Fruit fly (Drosophila melanogaster) whole organism, embryonic: ENCODE data around the gene mrva.

Experiments used
- Atf-2 ChIP-seq: fragments of 200-800 bp; sonication (Bioruptor generic); optimal IDR thresholded peaks from 2 replicates; lab custom pipeline; 2016; ENCODE audit warnings: missing biosample characterization, missing genetic modification characterization
- Atf6 ChIP-seq: fragments of 200-800 bp; sonication (Bioruptor generic); IDR thresholded peaks from 2 replicates; pipeline ENCODE4 v1.3.6; 2022; ENCODE audit warnings: missing biosample characterization, missing genetic modification characterization
- CG10147 ChIP-seq: fragments of 200-800 bp; sonication (Bioruptor generic); optimal IDR thresholded peaks from 2 replicates; lab custom pipeline; 2019; ENCODE audit warnings: missing biosample characterization, mild to moderate bottlenecking, missing genetic modification characterization, moderate library complexity
- CG1024 ChIP-seq: fragments of 200-800 bp; sonication (Bioruptor generic); IDR thresholded peaks from 2 replicates; pipeline ENCODE4 v1.3.6; 2022; ENCODE audit warnings: missing biosample characterization, missing genetic modification characterization
- CG10267 ChIP-seq: fragments of 200-800 bp; sonication (Bioruptor generic); optimal IDR thresholded peaks from 2 replicates; lab custom pipeline; 2018; ENCODE audit warnings: missing biosample characterization, mild to moderate bottlenecking, missing genetic modification characterization, moderate library complexity
- CG10959 ChIP-seq: fragments of 200-800 bp; sonication (Bioruptor generic); IDR thresholded peaks from 2 replicates; pipeline ENCODE4 v1.3.6; 2022; ENCODE audit warnings: missing biosample characterization, missing genetic modification characterization
- CG11093 ChIP-seq: fragments of 200-800 bp; sonication (Bioruptor generic); IDR thresholded peaks from 3 replicates; pipeline ENCODE4 v1.3.6; 2022; ENCODE audit warnings: missing biosample characterization, missing genetic modification characterization
- CG11723 ChIP-seq: fragments of 200-800 bp; sonication (Bioruptor generic); optimal IDR thresholded peaks from 2 replicates; lab custom pipeline; 2017; ENCODE audit warnings: missing biosample characterization, mild to moderate bottlenecking, missing genetic modification characterization
- CG13894 ChIP-seq: fragments of 200-800 bp; sonication (Bioruptor generic); optimal IDR thresholded peaks from 3 replicates; lab custom pipeline; 2018; ENCODE audit warnings: missing biosample characterization, mild to moderate bottlenecking, missing genetic modification characterization, moderate library complexity
- CG14050 ChIP-seq: fragments of 200-800 bp; sonication (Bioruptor generic); IDR thresholded peaks from 3 replicates; pipeline ENCODE4 v1.3.6; 2022; ENCODE audit warnings: missing biosample characterization, missing genetic modification characterization
- CG15269 ChIP-seq: fragments of 200-800 bp; sonication (Bioruptor generic); optimal IDR thresholded peaks from 2 replicates; lab custom pipeline; 2018; ENCODE audit warnings: missing biosample characterization, mild to moderate bottlenecking, missing genetic modification characterization, moderate library complexity
- CG15479 ChIP-seq: fragments of 200-800 bp; sonication (Bioruptor generic); optimal IDR thresholded peaks from 3 replicates; lab custom pipeline; 2019; ENCODE audit warnings: missing biosample characterization, mild to moderate bottlenecking, missing genetic modification characterization, moderate library complexity
- CG15601 ChIP-seq: fragments of 200-800 bp; sonication (Bioruptor generic); optimal IDR thresholded peaks from 3 replicates; lab custom pipeline; 2019; ENCODE audit warnings: missing biosample characterization, mild to moderate bottlenecking, missing genetic modification characterization, moderate library complexity
- CG17186 ChIP-seq: fragments of 200-800 bp; sonication (Bioruptor generic); optimal IDR thresholded peaks from 3 replicates; lab custom pipeline; 2017; ENCODE audit warnings: missing biosample characterization, missing genetic modification reagents, missing genetic modification characterization
- CG17612 ChIP-seq: fragments of 200-800 bp; sonication (Bioruptor generic); IDR thresholded peaks from 2 replicates; pipeline ENCODE4 v1.3.6; 2022; ENCODE audit warnings: missing biosample characterization, missing genetic modification characterization
- CG18262 ChIP-seq: fragments of 200-800 bp; optimal IDR thresholded peaks from 3 replicates; lab custom pipeline; 2019; ENCODE audit warnings: missing biosample characterization, mild to moderate bottlenecking, missing genetic modification characterization, moderate library complexity
- CG18764 ChIP-seq: fragments of 200-800 bp; sonication (Bioruptor generic); optimal IDR thresholded peaks from 3 replicates; lab custom pipeline; 2016; ENCODE audit warnings: missing biosample characterization, missing genetic modification characterization
- CG6175 ChIP-seq: fragments of 200-800 bp; sonication (Bioruptor generic); IDR thresholded peaks from 3 replicates; pipeline ENCODE4 v1.3.6; 2022; ENCODE audit warnings: missing biosample characterization, missing genetic modification characterization
- CG6683 ChIP-seq: fragments of 200-800 bp; sonication (Bioruptor generic); optimal IDR thresholded peaks from 2 replicates; lab custom pipeline; 2017; ENCODE audit warnings: missing biosample characterization, mild to moderate bottlenecking, missing genetic modification characterization, missing genetic modification reagents
- CG6689 ChIP-seq: fragments of 200-800 bp; sonication (Bioruptor generic); IDR thresholded peaks from 2 replicates; pipeline ENCODE4 v1.3.6; 2022; ENCODE audit warnings: missing biosample characterization, missing genetic modification characterization
- CG7556 ChIP-seq: fragments of 200-800 bp; sonication (Bioruptor generic); optimal IDR thresholded peaks from 2 replicates; lab custom pipeline; 2017; ENCODE audit warnings: missing biosample characterization, mild to moderate bottlenecking, missing genetic modification characterization
- CG7786 ChIP-seq: fragments of 200-800 bp; sonication (Bioruptor generic); optimal IDR thresholded peaks from 2 replicates; lab custom pipeline; 2016; ENCODE audit warnings: missing biosample characterization, missing genetic modification characterization
- CG8765 ChIP-seq: fragments of 200-800 bp; sonication (Bioruptor generic); IDR thresholded peaks from 2 replicates; pipeline ENCODE4 v1.3.6; 2022; ENCODE audit warnings: missing biosample characterization, missing genetic modification characterization
- CkIIα-i1 ChIP-seq: fragments of 200-800 bp; sonication (Bioruptor generic); IDR thresholded peaks from 2 replicates; pipeline ENCODE4 v1.3.6; 2022; ENCODE audit warnings: missing biosample characterization, missing genetic modification characterization
- Drgx ChIP-seq: fragments of 200-800 bp; sonication (Bioruptor generic); IDR thresholded peaks from 2 replicates; pipeline ENCODE4 v1.3.6; 2022; ENCODE audit warnings: missing biosample characterization, missing genetic modification characterization
- Eip74EF ChIP-seq, 2 experiments: fragments of 200-800 bp in 1 of 2; fragments of >200 bp in 1 of 2; sonication (Bioruptor generic) in 1 of 2; optimal IDR thresholded peaks; 2 replicates each; lab custom pipeline; 2017 to 2019; ENCODE audit warnings: missing biosample characterization in 2 of 2, missing genetic modification characterization in 2 of 2, mild to moderate bottlenecking in 1 of 2, moderate library complexity in 1 of 2
- Fer1 ChIP-seq: fragments of 200-800 bp; sonication (Bioruptor generic); optimal IDR thresholded peaks from 2 replicates; lab custom pipeline; 2017; ENCODE audit warnings: missing biosample characterization, mild to moderate bottlenecking, missing genetic modification characterization
- Hand ChIP-seq: fragments of 200-800 bp; sonication (Bioruptor generic); optimal IDR thresholded peaks from 2 replicates; lab custom pipeline; 2017; ENCODE audit warnings: mild to moderate bottlenecking, missing biosample characterization, missing genetic modification reagents, missing genetic modification characterization
- Hmr ChIP-seq: fragments of 200-800 bp; sonication (Bioruptor generic); optimal IDR thresholded peaks from 3 replicates; lab custom pipeline; 2017; ENCODE audit warnings: mild to moderate bottlenecking, missing biosample characterization, missing genetic modification reagents, missing genetic modification characterization
- MTF-1 ChIP-seq: fragments of 200-800 bp; sonication (Bioruptor generic); optimal IDR thresholded peaks from 2 replicates; lab custom pipeline; 2018; ENCODE audit warnings: missing biosample characterization, mild to moderate bottlenecking, missing genetic modification characterization, borderline replicate concordance
- Mes4 ChIP-seq: fragments of 200-800 bp; sonication (Bioruptor generic); optimal IDR thresholded peaks from 2 replicates; lab custom pipeline; 2016; ENCODE audit warnings: missing biosample characterization, missing genetic modification characterization
- Nf-YC ChIP-seq: fragments of 200-800 bp; optimal IDR thresholded peaks from 3 replicates; lab custom pipeline; 2019; ENCODE audit warnings: missing biosample characterization, mild to moderate bottlenecking, missing genetic modification characterization, moderate library complexity
- ash1 ChIP-seq: fragments of 200-800 bp; sonication (Bioruptor generic); optimal IDR thresholded peaks from 2 replicates; lab custom pipeline; 2018; ENCODE audit warnings: missing biosample characterization, mild to moderate bottlenecking, missing genetic modification characterization
- br ChIP-seq: fragments of >200 bp; optimal IDR thresholded peaks from 2 replicates; lab custom pipeline; 2017
- btn ChIP-seq: fragments of 200-800 bp; sonication (Bioruptor generic); optimal IDR thresholded peaks from 2 replicates; lab custom pipeline; 2016; ENCODE audit warnings: missing biosample characterization, missing genetic modification characterization
- chinmo ChIP-seq: fragments of 200-800 bp; sonication (Bioruptor generic); IDR thresholded peaks from 4 replicates; pipeline ENCODE4 v1.3.6; 2022; ENCODE audit warnings: missing biosample characterization, missing genetic modification characterization; ENCODE audit not compliant: partially characterized antibody
- gsb-n ChIP-seq: fragments of 200-800 bp; sonication (Bioruptor generic); optimal IDR thresholded peaks from 3 replicates; lab custom pipeline; 2018; ENCODE audit warnings: missing biosample characterization, mild to moderate bottlenecking, missing genetic modification characterization
- kni ChIP-seq: fragments of 200-800 bp; sonication (Bioruptor generic); optimal IDR thresholded peaks from 3 replicates; lab custom pipeline; 2017; ENCODE audit warnings: mild to moderate bottlenecking, missing biosample characterization, missing genetic modification reagents, missing genetic modification characterization
- lilli ChIP-seq: fragments of 200-800 bp; sonication (Bioruptor generic); optimal IDR thresholded peaks from 3 replicates; lab custom pipeline; 2016; ENCODE audit warnings: missing biosample characterization, missing genetic modification characterization
- lov ChIP-seq, 2 experiments: fragments of 200-800 bp in 1 of 2; fragments of >200 bp in 1 of 2; sonication (Bioruptor generic) in 1 of 2; IDR thresholded peaks in 1 of 2; optimal IDR thresholded peaks in 1 of 2; 2 replicates in 1 of 2; 3 replicates in 1 of 2; pipeline versions ENCODE4 v1.3.6 to Lab custom; 2017 to 2022; ENCODE audit warnings: missing biosample characterization in 1 of 2, missing genetic modification characterization in 1 of 2
- mam ChIP-seq: fragments of 200-800 bp; sonication (Bioruptor generic); optimal IDR thresholded peaks from 3 replicates; lab custom pipeline; 2016; ENCODE audit warnings: missing biosample characterization, missing genetic modification characterization
- pan ChIP-seq, 4 experiments: fragments of >200 bp in 3 of 4; fragments of 200-800 bp in 1 of 4; sonication (Bioruptor generic) in 1 of 4; optimal IDR thresholded peaks in 3 of 4; IDR thresholded peaks in 1 of 4; 2 replicates each; pipeline versions ENCODE4 v1.3.6 to Lab custom; 2017 to 2022; ENCODE audit warnings: missing biosample characterization in 2 of 4, missing genetic modification characterization in 2 of 4, mixed read lengths in 1 of 4
- peb ChIP-seq: fragments of 200-800 bp; sonication (Bioruptor generic); IDR thresholded peaks from 2 replicates; pipeline ENCODE4 v1.3.6; 2022; ENCODE audit warnings: missing biosample characterization, missing genetic modification characterization
- pfk ChIP-seq: fragments of 200-800 bp; sonication (Bioruptor generic); optimal IDR thresholded peaks from 2 replicates; lab custom pipeline; 2018; ENCODE audit warnings: missing biosample characterization, mild to moderate bottlenecking, missing genetic modification characterization, moderate library complexity
- pros ChIP-seq: fragments of 200-800 bp; sonication (Bioruptor generic); optimal IDR thresholded peaks from 3 replicates; lab custom pipeline; 2019; ENCODE audit warnings: missing biosample characterization, mild to moderate bottlenecking, missing genetic modification characterization, moderate library complexity
- tna ChIP-seq: fragments of 200-800 bp; sonication (Bioruptor generic); IDR thresholded peaks from 2 replicates; pipeline ENCODE4 v1.3.6; 2022; ENCODE audit warnings: missing biosample characterization, missing genetic modification characterization; ENCODE audit not compliant: partially characterized antibody
- unc-4 ChIP-seq: fragments of 200-800 bp; sonication (Bioruptor generic); IDR thresholded peaks from 2 replicates; pipeline ENCODE4 v1.3.6; 2022; ENCODE audit warnings: missing biosample characterization, missing genetic modification characterization; ENCODE audit not compliant: partially characterized antibody
- zen2 ChIP-seq: fragments of 200-800 bp; sonication (Bioruptor generic); IDR thresholded peaks from 3 replicates; pipeline ENCODE4 v1.3.6; 2022; ENCODE audit warnings: missing biosample characterization, missing genetic modification characterization; ENCODE audit not compliant: partially characterized antibody

Gene mrva

DNA sequence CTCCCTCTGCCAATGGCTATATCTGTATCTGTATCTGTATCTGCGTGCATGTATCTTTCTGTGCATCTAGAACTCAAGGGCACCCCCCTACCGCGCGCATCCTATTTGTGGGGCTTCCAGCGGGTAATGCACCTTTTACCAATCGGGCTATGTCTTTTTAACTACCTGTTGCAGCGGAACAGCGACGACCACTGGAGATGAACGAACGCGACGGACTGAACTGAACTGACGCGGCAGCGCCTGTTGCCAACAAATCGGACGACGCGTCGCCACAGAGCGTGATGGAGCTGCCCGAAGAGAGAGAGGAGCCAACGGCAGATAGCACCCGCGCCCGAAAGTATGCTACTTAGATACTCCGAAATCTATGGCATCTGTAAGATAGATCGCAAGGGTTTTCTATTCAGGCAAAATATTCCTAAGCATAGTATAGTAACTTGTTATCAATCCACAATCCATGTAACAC, 16.4 kb upstream of the mrva start, which contains the start of gene Cln7 (continued):
- no peak for TF ChIP-seq ash1 (GFP tag; lab: Kevin White, UChicago)
- peak; percentile 42; the same call in 1 of the 2 replicates for TF ChIP-seq Drgx (GFP tag; lab: Robert Waterston, UW)
- TF ChIP-seq CG11723 (GFP tag; lab: Kevin White, UChicago): no peak
- peak; percentile 62 for TF ChIP-seq Hand
- no peak for TF ChIP-seq Atf-2 (GFP tag; lab: Kevin White, UChicago)
- no peak for TF ChIP-seq CG11093 (GFP tag; lab: Robert Waterston, UW)
- peak; percentile 2 for TF ChIP-seq CG6683 (GFP tag; lab: Kevin White, UChicago)
- peak; percentile 72 for TF ChIP-seq Fer1 (GFP tag; lab: Kevin White, UChicago)
- TF ChIP-seq Eip74EF (GFP tag; optimal IDR thresholded peaks at IDR 0.05; lab: Kevin White, UChicago): peak in 1 of 2 experiments; percentile 29
- no peak for TF ChIP-seq CkIIα-i1 (GFP tag; lab: Robert Waterston, UW)
- no peak for TF ChIP-seq Mes4
- TF ChIP-seq chinmo (GFP tag; lab: Robert Waterston, UW): peak; percentile 87; the same call in 2 of the 4 replicates
- no peak for TF ChIP-seq CG14050
- TF ChIP-seq CG10147 (GFP tag; lab: Kevin White, UChicago): peak; percentile 42
- peak; percentile 29; the same call in 1 of the 3 replicates for TF ChIP-seq CG6175
- peak; percentile 39 for TF ChIP-seq CG18262
- TF ChIP-seq kni: peak; percentile 89
- TF ChIP-seq lov (optimal IDR thresholded peaks at IDR 0.05; lab: Kevin White, UChicago): no peak
- peak; percentile 53; the same call in 1 of the 3 replicates for TF ChIP-seq lov (GFP tag; IDR thresholded peaks at IDR 0.05; lab: Robert Waterston, UW)
- TF ChIP-seq CG10267 (tag; lab: Kevin White, UChicago): peak; percentile 39
- no peak for TF ChIP-seq CG10959 (GFP tag; lab: Robert Waterston, UW)
- peak; percentile 8 for TF ChIP-seq pfk (GFP tag; lab: Kevin White, UChicago)
- peak; percentile 44 for TF ChIP-seq unc-4
- peak; percentile 57; the same call in 1 of the 2 replicates for TF ChIP-seq tna
- peak; percentile 64 for TF ChIP-seq MTF-1 (GFP tag; lab: Kevin White, UChicago)
- TF ChIP-seq Hmr (GFP tag; lab: Kevin White, UChicago): peak; percentile 57
- no peak for TF ChIP-seq pan (optimal IDR thresholded peaks at IDR 0.05; lab: Kevin White, UChicago)
- TF ChIP-seq pan (GFP tag; optimal IDR thresholded peaks at IDR 0.05 in 1 of 2, IDR thresholded peaks at IDR 0.05 in 1 of 2): peak in 1 of 2 experiments; percentile 17
- TF ChIP-seq Nf-YC (tag; lab: Kevin White, UChicago): peak; percentile 70
- peak; percentile 22 for TF ChIP-seq CG15601 (tag; lab: Kevin White, UChicago)
- TF ChIP-seq mam (GFP tag; lab: Kevin White, UChicago): no peak
- TF ChIP-seq CG13894 (tag; lab: Kevin White, UChicago): peak; percentile 64
- TF ChIP-seq CG8765: peak; percentile 71; the same call in 1 of the 2 replicates
- TF ChIP-seq CG17612: no peak
- no peak for TF ChIP-seq lilli (GFP tag; lab: Kevin White, UChicago)
- no peak for TF ChIP-seq CG6689 (GFP tag; lab: Robert Waterston, UW)
- TF ChIP-seq CG7786 (GFP tag; lab: Kevin White, UChicago): peak; percentile 8
- TF ChIP-seq CG7556 (GFP tag; lab: Kevin White, UChicago): no peak
- TF ChIP-seq zen2: no peak
- TF ChIP-seq CG18764 (GFP tag; lab: Kevin White, UChicago): no peak
- TF ChIP-seq br (lab: Kevin White, UChicago): no peak
- TF ChIP-seq CG15269 (tag; lab: Kevin White, UChicago): peak; percentile 26
- no peak for TF ChIP-seq CG1024 (GFP tag; lab: Robert Waterston, UW)
- TF ChIP-seq pros: peak; percentile 64
- peak; percentile 56 for TF ChIP-seq Atf6
- TF ChIP-seq CG15479: no peak
- TF ChIP-seq btn (GFP tag; lab: Kevin White, UChicago): no peak
- peak; percentile 23 for TF ChIP-seq gsb-n (tag; lab: Kevin White, UChicago)
- TF ChIP-seq CG17186 (GFP tag; lab: Kevin White, UChicago): no peak
- TF ChIP-seq peb (GFP tag; lab: Robert Waterston, UW): no peak
